Worm (Caenorhabditis elegans) whole organism, L3 larva: ENCODE measurements around the gene T01B11.1.

Experiments used
- ceh-82 ChIP-seq: fragments of 150-350 bp; optimal IDR thresholded peaks from 2 replicates; lab custom pipeline; 2014; ENCODE audit warnings: missing biosample characterization, missing genetic modification characterization
- nhr-67 ChIP-seq: fragments of 150-350 bp; optimal IDR thresholded peaks from 2 replicates; lab custom pipeline; 2014; ENCODE audit warnings: missing biosample characterization, missing genetic modification characterization

- TF ChIP-seq nhr-67 (tag; lab: Kevin White, UChicago) = no peak
- no peak for TF ChIP-seq ceh-82 (tag; lab: Kevin White, UChicago)
Observed at ce11 chrIV:8462376-8462775, 15.4 kb downstream of the T01B11.1 start.
